Worm (Caenorhabditis elegans) whole organism, L4/young adult: ENCODE results near the gene ctns-1.

Experiments used
- W03F9.2 ChIP-seq: fragments of 150-350 bp; optimal IDR thresholded peaks from 2 replicates; lab custom pipeline; 2014; ENCODE audit warnings: missing biosample characterization, missing genetic modification characterization
- him-1 ChIP-seq: sonication (generic microtip); optimal IDR thresholded peaks from 2 replicates; lab custom pipeline; 2016; ENCODE audit warnings: missing genotype, missing genetic modification reagents, missing genetic modification characterization, missing compliant biosample characterization

- TF ChIP-seq W03F9.2 (no peak), him-1 (tag; lab: Kevin White, UChicago) (no peak)
Observed at ce11 chrII:8157991-8158390, 21.3 kb upstream of the ctns-1 start, which contains the start of gene pch-2.
